Worm (Caenorhabditis elegans) whole organism, young adult: ENCODE data around the gene ZK809.1.

Experiments used
- B0035.1 ChIP-seq: sonication (generic microtip); optimal IDR thresholded peaks from 2 replicates; lab custom pipeline; 2016; ENCODE audit warnings: missing genetic modification characterization, mild to moderate bottlenecking, missing compliant biosample characterization, missing genotype, missing genetic modification reagents
- F33H1.4 ChIP-seq: fragments of 200-800 bp; sonication (Bioruptor generic); IDR thresholded peaks from 2 replicates; pipeline ENCODE4 v1.3.6; 2022; ENCODE audit warnings: missing genetic modification reagents, missing genetic modification characterization, missing compliant biosample characterization
- Y79H2A.3 ChIP-seq: fragments of 200-800 bp; sonication (Bioruptor generic); conservative IDR thresholded peaks from 2 replicates; pipeline ENCODE4 v1.3.6; 2022; ENCODE audit warnings: missing genetic modification reagents, missing genetic modification characterization, missing compliant biosample characterization
- ama-1 ChIP-seq, 3 experiments: fragments of 150-350 bp in 1 of 3; sonication (generic microtip) in 2 of 3; optimal IDR thresholded peaks; 2 replicates each; lab custom pipeline; 2014 to 2018; ENCODE audit warnings: missing biosample characterization in 2 of 3, missing genetic modification characterization in 2 of 3, missing genetic modification reagents in 2 of 3
- attf-6 ChIP-seq: fragments of 200-800 bp; sonication (Bioruptor generic); IDR thresholded peaks from 2 replicates; pipeline ENCODE4 v1.3.6; 2022; ENCODE audit warnings: missing genetic modification reagents, missing genetic modification characterization, missing compliant biosample characterization
- bed-1 ChIP-seq: fragments of 200-800 bp; sonication (Bioruptor generic); IDR thresholded peaks from 2 replicates; pipeline ENCODE4 v1.3.6; 2022; ENCODE audit warnings: missing genetic modification reagents, missing genetic modification characterization, missing compliant biosample characterization
- bed-2 ChIP-seq: fragments of 200-800 bp; sonication (Bioruptor generic); IDR thresholded peaks from 2 replicates; pipeline ENCODE4 v1.3.6; 2022; ENCODE audit warnings: missing genetic modification reagents, missing genetic modification characterization, missing compliant biosample characterization
- cebp-1 ChIP-seq, 2 experiments: fragments of 200-800 bp in 1 of 2; sonication (Bioruptor generic) in 1 of 2; sonication (generic microtip) in 1 of 2; IDR thresholded peaks in 1 of 2; optimal IDR thresholded peaks in 1 of 2; 2 replicates each; pipeline versions ENCODE4 v1.3.6 to Lab custom; 2017 to 2022; ENCODE audit warnings: missing compliant biosample characterization in 2 of 2, missing genetic modification characterization in 2 of 2, mild to moderate bottlenecking in 1 of 2, missing genetic modification reagents in 1 of 2, moderate library complexity in 1 of 2
- cebp-2 ChIP-seq: fragments of 200-800 bp; sonication (Bioruptor generic); IDR thresholded peaks from 2 replicates; pipeline ENCODE4 v1.3.6; 2022; ENCODE audit warnings: missing genetic modification characterization, missing compliant biosample characterization
- ceh-79 ChIP-seq: sonication (generic microtip); optimal IDR thresholded peaks from 2 replicates; lab custom pipeline; 2017; ENCODE audit warnings: mild to moderate bottlenecking, missing genetic modification characterization, missing compliant biosample characterization
- ceh-91 ChIP-seq: fragments of 200-800 bp; sonication (Bioruptor generic); IDR thresholded peaks from 2 replicates; pipeline ENCODE4 v1.3.6; 2022; ENCODE audit warnings: missing genetic modification reagents, missing genetic modification characterization, missing compliant biosample characterization
- efl-1 ChIP-seq: fragments of 150-350 bp; optimal IDR thresholded peaks from 2 replicates; lab custom pipeline; 2014; ENCODE audit warnings: missing biosample characterization, missing genetic modification reagents, missing genetic modification characterization
- egl-44 ChIP-seq: fragments of 200-800 bp; sonication (Bioruptor generic); IDR thresholded peaks from 2 replicates; pipeline ENCODE4 v1.3.6; 2022; ENCODE audit warnings: missing genetic modification reagents, missing genetic modification characterization, missing compliant biosample characterization
- ets-4 ChIP-seq: fragments of 200-800 bp; sonication (Bioruptor generic); optimal IDR thresholded peaks from 2 replicates; lab custom pipeline; 2018; ENCODE audit warnings: mild to moderate bottlenecking, missing genetic modification characterization, missing compliant biosample characterization
- gei-17 ChIP-seq: fragments of 200-800 bp; sonication (Bioruptor generic); optimal IDR thresholded peaks from 2 replicates; lab custom pipeline; 2018; ENCODE audit warnings: mild to moderate bottlenecking, missing genetic modification characterization, missing compliant biosample characterization
- hlh-12 ChIP-seq: sonication (generic microtip); optimal IDR thresholded peaks from 2 replicates; lab custom pipeline; 2016; ENCODE audit warnings: missing genetic modification characterization, missing compliant biosample characterization
- hsf-1 ChIP-seq: fragments of 200-800 bp; sonication (Bioruptor generic); IDR thresholded peaks from 2 replicates; pipeline ENCODE4 v1.3.6; 2022; ENCODE audit warnings: missing genetic modification reagents, missing genetic modification characterization, missing compliant biosample characterization
- lag-1 ChIP-seq: fragments of 200-800 bp; sonication (Bioruptor generic); IDR thresholded peaks from 2 replicates; pipeline ENCODE4 v1.3.6; 2022; ENCODE audit warnings: missing genetic modification reagents, missing genetic modification characterization, missing compliant biosample characterization
- let-607 ChIP-seq, 2 experiments: fragments of 200-800 bp in 1 of 2; sonication (Bioruptor generic) in 1 of 2; sonication (generic microtip) in 1 of 2; optimal IDR thresholded peaks; 2 replicates each; lab custom pipeline; 2016 to 2018; ENCODE audit warnings: mild to moderate bottlenecking in 2 of 2, missing compliant biosample characterization in 2 of 2, missing genetic modification characterization in 2 of 2, moderate library complexity in 2 of 2, missing genotype in 1 of 2
- lir-1 ChIP-seq: fragments of 200-800 bp; sonication (Bioruptor generic); conservative IDR thresholded peaks from 2 replicates; pipeline ENCODE4 v1.3.6; 2022; ENCODE audit warnings: missing genetic modification reagents, missing genetic modification characterization, missing compliant biosample characterization
- madf-3 ChIP-seq: fragments of 200-800 bp; sonication (Bioruptor generic); IDR thresholded peaks from 2 replicates; pipeline ENCODE4 v1.3.6; 2022; ENCODE audit warnings: missing genetic modification reagents, missing genetic modification characterization, missing compliant biosample characterization
- madf-6 ChIP-seq: fragments of 200-800 bp; sonication (Bioruptor generic); IDR thresholded peaks from 2 replicates; pipeline ENCODE4 v1.3.6; 2022; ENCODE audit warnings: missing genetic modification reagents, missing genetic modification characterization, missing compliant biosample characterization
- mcd-1 ChIP-seq: fragments of 200-800 bp; sonication (Bioruptor generic); IDR thresholded peaks from 2 replicates; pipeline ENCODE4 v1.3.6; 2022; ENCODE audit warnings: missing genetic modification reagents, missing genetic modification characterization, missing compliant biosample characterization
- mel-28 ChIP-seq: sonication (generic microtip); optimal IDR thresholded peaks from 2 replicates; lab custom pipeline; 2016; ENCODE audit warnings: borderline replicate concordance, mild to moderate bottlenecking, missing genetic modification characterization, missing compliant biosample characterization
- nhr-80 ChIP-seq: sonication (generic microtip); optimal IDR thresholded peaks from 2 replicates; lab custom pipeline; 2016; ENCODE audit warnings: missing genetic modification characterization, missing compliant biosample characterization
- sdz-38 ChIP-seq: sonication (generic microtip); optimal IDR thresholded peaks from 2 replicates; lab custom pipeline; 2016; ENCODE audit warnings: missing genotype, missing genetic modification characterization, missing compliant biosample characterization
- snpc-4 ChIP-seq, 5 experiments: fragments of 150-350 bp in 1 of 5; sonication (generic microtip) in 4 of 5; optimal IDR thresholded peaks; 2 replicates each; lab custom pipeline; 2014 to 2018; ENCODE audit warnings: missing genetic modification characterization in 5 of 5, missing biosample characterization in 3 of 5, antibody characterized with exemption in 2 of 5, mild to moderate bottlenecking in 2 of 5, missing compliant biosample characterization in 2 of 5, missing genotype in 2 of 5, moderate library complexity in 2 of 5, missing genetic modification reagents in 1 of 5
- tbx-9 ChIP-seq: sonication (generic microtip); optimal IDR thresholded peaks from 2 replicates; lab custom pipeline; 2016; ENCODE audit warnings: borderline replicate concordance, missing genetic modification characterization, inconsistent platforms, missing compliant biosample characterization
- unc-130 ChIP-seq: sonication (generic microtip); optimal IDR thresholded peaks from 2 replicates; lab custom pipeline; 2016; ENCODE audit warnings: missing genetic modification reagents, missing genetic modification characterization, missing compliant biosample characterization
- ztf-18 ChIP-seq: sonication (generic microtip); optimal IDR thresholded peaks from 2 replicates; lab custom pipeline; 2016; ENCODE audit warnings: missing genotype, mild to moderate bottlenecking, missing genetic modification characterization, missing compliant biosample characterization
- ztf-25 ChIP-seq: fragments of 200-800 bp; sonication (Bioruptor generic); IDR thresholded peaks from 2 replicates; pipeline ENCODE4 v1.3.6; 2022; ENCODE audit warnings: missing genetic modification reagents, missing genetic modification characterization, missing compliant biosample characterization

The ZK809.1 gene

DNA sequence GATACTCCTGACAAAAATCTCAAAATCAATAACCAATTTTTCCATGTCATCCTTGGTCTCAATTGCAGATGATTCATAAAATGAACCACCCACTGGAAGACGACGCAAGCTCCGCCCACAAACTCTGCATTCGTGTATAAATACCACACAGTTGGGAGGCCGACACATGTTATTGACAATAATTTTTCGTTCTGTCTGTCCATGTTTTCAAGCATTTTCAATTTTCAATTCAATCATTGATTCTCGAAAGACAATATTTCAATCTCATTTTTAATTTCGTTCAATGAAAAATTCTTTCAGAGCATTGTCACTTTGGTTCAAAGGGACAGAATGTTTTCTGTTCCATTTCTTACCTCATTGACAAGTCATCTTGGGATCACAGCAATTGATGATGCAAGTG, 34.2 kb downstream of the ZK809.1 start, which contains the start of gene inx-9:
Gene inx-9 (plus strand): TSS at position 301 of the 400 bp plus-strand sequence.
- TF ChIP-seq mcd-1 (GFP tag; lab: Robert Waterston, UW): no peak

DNA sequence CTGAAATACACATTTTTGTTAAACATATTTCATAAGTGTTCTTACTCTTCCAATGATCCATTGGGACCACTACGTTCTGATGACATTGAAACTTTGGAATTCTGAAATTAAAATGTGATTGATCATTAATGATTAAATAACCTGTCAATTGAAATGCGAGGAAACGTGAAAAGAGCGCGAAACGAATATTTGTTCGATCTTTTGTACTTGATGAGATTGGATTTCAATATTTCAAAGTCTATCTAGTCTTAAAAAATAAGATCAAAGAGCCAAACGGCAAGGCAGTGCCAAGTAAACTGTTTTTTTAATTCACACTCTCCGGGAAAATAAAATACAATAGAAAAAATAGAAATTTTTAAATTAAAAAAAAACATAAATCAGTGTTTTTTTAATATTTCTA, 40.0 kb downstream of the ZK809.1 start, which contains the start of gene ZK792.4:
Gene ZK792.4 (minus strand): TSS at position 101 of the 400 bp plus-strand sequence.
- no peak for TF ChIP-seq unc-130 (GFP tag; lab: Kevin White, UChicago)
- TF ChIP-seq nhr-80: no peak
- TF ChIP-seq madf-3: no peak
- TF ChIP-seq lir-1 (GFP tag; lab: Robert Waterston, UW): no peak
- TF ChIP-seq F33H1.4: no peak

ce11 chrIV:11688018-11688417, 46.1 kb downstream of the ZK809.1 start, which contains the start of gene ZK792.5:
Gene ZK792.5, minus strand, starts transcription at chrIV:11688118.
- TF ChIP-seq let-607 (tag; optimal IDR thresholded peaks at IDR 0.05; lab: Kevin White, UChicago): no peak
- TF ChIP-seq attf-6 (GFP tag; lab: Robert Waterston, UW): 0 out of 2 replicates have a peak, but pooled peaks have one; percentile 1
- TF ChIP-seq tbx-9 (tag; lab: Kevin White, UChicago): no peak
- TF ChIP-seq sdz-38 (tag; lab: Kevin White, UChicago): no peak
- TF ChIP-seq, all 124 proteins: peak for 1

DNA sequence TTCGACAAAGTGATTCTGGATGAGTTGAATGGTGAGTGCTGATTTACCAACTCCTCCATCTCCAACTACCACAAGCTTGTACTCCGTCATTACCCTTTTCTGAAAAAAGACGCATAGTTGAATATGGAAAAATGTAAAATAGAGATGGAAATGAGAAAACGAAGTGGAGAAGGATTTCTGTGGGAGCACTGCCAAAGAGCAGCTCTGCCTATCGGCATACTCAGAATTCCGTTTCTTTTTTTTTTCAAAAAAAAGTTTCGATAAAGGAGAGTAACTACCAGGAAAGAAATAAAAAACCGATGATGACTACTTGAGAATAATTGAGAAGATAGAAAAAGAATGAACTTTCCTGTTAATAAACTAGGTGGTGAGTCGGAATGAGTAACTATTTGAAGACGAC, 49.1 kb downstream of the ZK809.1 start, which contains the start of gene let-60:
Gene let-60 (minus strand): TSS at position 101 of the 400 bp plus-strand sequence.
- TF ChIP-seq ama-1 (optimal IDR thresholded peaks at IDR 0.05; lab: Kevin White, UChicago) (no peak), ama-1 (GFP tag; optimal IDR thresholded peaks at IDR 0.05; lab: Kevin White, UChicago) (no peak), bed-1 (GFP tag; lab: Robert Waterston, UW) (no peak), B0035.1 (tag; lab: Kevin White, UChicago) (no peak), mel-28 (tag; lab: Kevin White, UChicago) (no peak), hsf-1 (GFP tag; lab: Robert Waterston, UW) (no peak), ztf-25 (GFP tag; lab: Robert Waterston, UW) (no peak), cebp-2 (GFP tag; lab: Robert Waterston, UW) (no peak), gei-17 (GFP tag; lab: Kevin White, UChicago) (no peak), efl-1 (GFP tag; lab: Kevin White, UChicago) (no peak), ztf-18 (tag; lab: Kevin White, UChicago) (no peak), bed-2 (GFP tag; lab: Robert Waterston, UW) (no peak), lag-1 (GFP tag; lab: Robert Waterston, UW) (no peak), ceh-79 (tag; lab: Kevin White, UChicago) (no peak), Y79H2A.3 (GFP tag; lab: Robert Waterston, UW) (no peak), egl-44 (GFP tag; lab: Robert Waterston, UW) (no peak), ceh-91 (GFP tag; lab: Robert Waterston, UW) (no peak), ets-4 (GFP tag; lab: Kevin White, UChicago) (no peak), madf-6 (GFP tag; lab: Robert Waterston, UW) (no peak), hlh-12 (no peak)
- TF ChIP-seq, all 124 proteins: peak for 0

DNA sequence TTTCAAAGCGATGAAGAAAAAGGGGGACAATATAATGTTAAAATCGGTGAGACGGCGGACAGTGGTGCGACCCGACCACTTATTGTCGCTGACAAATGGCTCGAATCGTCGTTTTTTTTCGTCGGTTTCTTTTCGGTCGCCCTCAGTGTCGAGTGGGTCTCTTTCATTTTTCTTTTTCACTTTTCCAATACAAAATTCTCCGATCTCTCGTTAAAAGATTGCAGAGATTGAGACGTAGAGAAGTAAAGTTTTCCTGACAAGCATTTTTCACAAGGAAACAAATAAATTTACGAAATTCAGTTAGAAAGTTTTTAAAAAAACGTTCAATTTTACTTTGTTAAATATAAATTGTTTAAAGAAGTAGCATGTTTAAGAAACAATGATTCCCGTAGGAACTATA, 49.6 kb downstream of the ZK809.1 start:
- TF ChIP-seq cebp-1 (GFP tag; IDR thresholded peaks at IDR 0.05; lab: Robert Waterston, UW) (no peak), cebp-1 (tag; optimal IDR thresholded peaks at IDR 0.05; lab: Kevin White, UChicago) (peak; percentile 22), nhr-80 (peak; percentile 12), ceh-79 (tag; lab: Kevin White, UChicago) (no peak), snpc-4 (GFP tag; optimal IDR thresholded peaks at IDR 0.05; lab: Kevin White, UChicago) (no peak), snpc-4 (tag; optimal IDR thresholded peaks at IDR 0.05; lab: Kevin White, UChicago) (peak in 1 of 4 experiments; percentile 25)
